Fruit fly (Drosophila melanogaster): ENCODE measurements around the gene Prx6a.

Prx6a gene

dm6 chr2L:2907776-2908175, 29.7 kb upstream of the Prx6a start (continued):
- TF ChIP-seq ara (GFP tag; IDR thresholded peaks at IDR 0.05) (peak; percentile 21; the same call in 1 of the 2 replicates), CG6813 (GFP tag; optimal IDR thresholded peaks at IDR 0.05) (no peak), tin (GFP tag; optimal IDR thresholded peaks at IDR 0.05) (no peak), slou (GFP tag; optimal IDR thresholded peaks at IDR 0.05) (no peak), zen (tag; optimal IDR thresholded peaks at IDR 0.05) (no peak), CG10543 (GFP tag; optimal IDR thresholded peaks at IDR 0.05) (peak; percentile 20), Nf-YC (tag; optimal IDR thresholded peaks at IDR 0.05) (no peak), sob (GFP tag; IDR thresholded peaks at IDR 0.05) (no peak), hth (optimal IDR thresholded peaks at IDR 0.05) (no peak), CG8290 (GFP tag; optimal IDR thresholded peaks at IDR 0.05) (no peak), CG8290 (tag; optimal IDR thresholded peaks at IDR 0.05) (no peak), CG3281 (GFP tag; optimal IDR thresholded peaks at IDR 0.05) (no peak), jigr1 (GFP tag; IDR thresholded peaks at IDR 0.05) (no peak), CG17802 (tag; optimal IDR thresholded peaks at IDR 0.05) (no peak), salm (tag; optimal IDR thresholded peaks at IDR 0.05) (no peak), CG32772 (GFP tag; IDR thresholded peaks at IDR 0.05) (no peak), Med (GFP tag) (peak; percentile 44), C15 (GFP tag; IDR thresholded peaks at IDR 0.05) (no peak), CG2202 (tag; optimal IDR thresholded peaks at IDR 0.05) (no peak), NFAT (GFP tag; IDR thresholded peaks at IDR 0.05) (0 out of 2 replicates have a peak, but pooled peaks have one; percentile 15), E2f1 (GFP tag; IDR thresholded peaks at IDR 0.05) (no peak), stc (GFP tag; IDR thresholded peaks at IDR 0.05) (0 out of 2 replicates have a peak, but pooled peaks have one; percentile 8), btn (GFP tag; optimal IDR thresholded peaks at IDR 0.05) (no peak), Ptx1 (GFP tag; IDR thresholded peaks at IDR 0.05) (no peak), mirr (GFP tag; optimal IDR thresholded peaks at IDR 0.05) (peak; percentile 12), Rfx (GFP tag; IDR thresholded peaks at IDR 0.05) (no peak), CG15011 (GFP tag; optimal IDR thresholded peaks at IDR 0.05) (no peak), pros (GFP tag; optimal IDR thresholded peaks at IDR 0.05) (peak; percentile 8), CG6254 (GFP tag; optimal IDR thresholded peaks at IDR 0.05) (no peak), CG11085 (GFP tag; IDR thresholded peaks at IDR 0.05) (no peak), Hr51 (GFP tag; optimal IDR thresholded peaks at IDR 0.05) (no peak), B-H2 (GFP tag; optimal IDR thresholded peaks at IDR 0.05) (no peak), CG17829 (tag; optimal IDR thresholded peaks at IDR 0.05) (no peak), CG4854 (GFP tag; optimal IDR thresholded peaks at IDR 0.05) (no peak)

DNA sequence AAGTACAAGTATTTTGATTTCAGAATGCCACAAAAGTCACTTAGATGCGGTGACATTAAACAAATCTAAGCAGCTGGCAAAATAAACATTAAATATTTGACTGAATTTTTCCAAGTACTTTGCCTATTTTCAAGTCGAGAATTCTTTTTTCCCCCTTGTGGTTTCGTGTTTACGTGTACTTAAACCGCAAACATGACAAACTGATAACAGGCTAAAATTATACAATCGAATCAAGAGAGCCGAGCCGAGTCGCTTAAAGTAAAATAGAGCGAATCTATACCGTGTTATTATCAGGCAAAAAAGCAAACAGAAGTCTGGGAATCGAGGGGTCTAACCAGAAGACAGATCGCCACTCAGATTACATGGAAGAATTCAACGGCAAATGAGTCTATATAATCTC, 28.1 kb upstream of the Prx6a start:
- TF ChIP-seq sc (optimal IDR thresholded peaks at IDR 0.05) (no peak), sc (GFP tag; optimal IDR thresholded peaks at IDR 0.05) (peak; percentile 34), Blimp-1 (GFP tag; optimal IDR thresholded peaks at IDR 0.05) (peak; percentile 35), CG12219 (GFP tag; optimal IDR thresholded peaks at IDR 0.05) (no peak), HLHmδ (GFP tag; optimal IDR thresholded peaks at IDR 0.05) (no peak), pzg (GFP tag; optimal IDR thresholded peaks at IDR 0.05) (no peak), HHEX (GFP tag; optimal IDR thresholded peaks at IDR 0.05) (peak; percentile 24), CG13296 (GFP tag; optimal IDR thresholded peaks at IDR 0.05) (peak; percentile 9), CG10654 (GFP tag; optimal IDR thresholded peaks at IDR 0.05) (no peak), pho (GFP tag; optimal IDR thresholded peaks at IDR 0.05) (no peak), bowl (GFP tag; IDR thresholded peaks at IDR 0.05) (no peak), CG1233 (GFP tag; optimal IDR thresholded peaks at IDR 0.05) (peak; percentile 2), ATbp (GFP tag; optimal IDR thresholded peaks at IDR 0.05) (peak; percentile 17), CG1602 (GFP tag; optimal IDR thresholded peaks at IDR 0.05) (no peak), bsh (GFP tag; optimal IDR thresholded peaks at IDR 0.05) (peak in 1 of 2 experiments; percentile 45), CG4360 (GFP tag; IDR thresholded peaks at IDR 0.05) (peak; percentile 18; the same call in 1 of the 2 replicates), CG34376 (GFP tag; optimal IDR thresholded peaks at IDR 0.05) (peak; percentile 41), gce (GFP tag; IDR thresholded peaks at IDR 0.05) (no peak), Trl (optimal IDR thresholded peaks at IDR 0.05) (no peak), Trl (GFP tag; optimal IDR thresholded peaks at IDR 0.05) (peak; percentile 35), CG9727 (GFP tag; optimal IDR thresholded peaks at IDR 0.05) (peak; percentile 26)
